Worm (Caenorhabditis elegans): Measurements from ENCODE around the gene F28H6.8.
A peak's percentile ranks its signal among the peaks of the same experiment; 100 is the strongest.

The F28H6.8 gene

ce11 chrX:14141344-14141841 lies 7.2 kb upstream of the F28H6.8 start:
- TF ChIP-seq nfya-2 (GFP tag; IDR thresholded peaks at IDR 0.05) (no peak), madf-8 (GFP tag; conservative IDR thresholded peaks at IDR 0.05) (no peak), madf-10 (tag; optimal IDR thresholded peaks at IDR 0.05) (no peak), bed-1 (GFP tag; IDR thresholded peaks at IDR 0.05) (no peak)

- TF ChIP-seq D2030.7 (GFP tag; IDR thresholded peaks at IDR 0.05) (no peak), nhr-90 (tag; optimal IDR thresholded peaks at IDR 0.05) (no peak), tbx-9 (tag; optimal IDR thresholded peaks at IDR 0.05; ENCODE audit: borderline replicate concordance) (no peak), madf-10 (tag; optimal IDR thresholded peaks at IDR 0.05) (no peak), ztf-6 (GFP tag; IDR thresholded peaks at IDR 0.05) (no peak), unc-130 (GFP tag; optimal IDR thresholded peaks at IDR 0.05) (no peak), K12H6.12 (tag; optimal IDR thresholded peaks at IDR 0.05) (no peak), efl-1 (GFP tag; optimal IDR thresholded peaks at IDR 0.05) (no peak), nfyb-1 (GFP tag; IDR thresholded peaks at IDR 0.05) (no peak), sptf-2 (GFP tag; optimal IDR thresholded peaks at IDR 0.05) (no peak), rcor-1 (GFP tag; IDR thresholded peaks at IDR 0.05) (no peak), nhr-120 (GFP tag; IDR thresholded peaks at IDR 0.05) (no peak), ekl-4 (GFP tag; IDR thresholded peaks at IDR 0.05) (no peak), F39B2.1 (GFP tag; IDR thresholded peaks at IDR 0.05) (no peak), Y53F4B.3 (GFP tag; IDR thresholded peaks at IDR 0.05) (no peak), ceh-40 (GFP tag; IDR thresholded peaks at IDR 0.05) (no peak)
Observed at ce11 chrX:14140040-14140439, 5.9 kb upstream of the F28H6.8 start, which contains the start of gene nkat-1. TSS of gene nkat-1 (minus strand) at chrX:14140140.

ce11 chrX:14136795-14137194 lies 2.7 kb upstream of the F28H6.8 start:
- TF ChIP-seq dox-1 (GFP tag; IDR thresholded peaks at IDR 0.05) (peak; percentile 58), rpc-1 (optimal IDR thresholded peaks at IDR 0.05) (peak; percentile 47), rpc-1 (tag; optimal IDR thresholded peaks at IDR 0.05) (peak; percentile 67), nfyb-1 (GFP tag; IDR thresholded peaks at IDR 0.05) (peak; percentile 52; the same call in 1 of the 2 replicates), B0261.1 (tag; optimal IDR thresholded peaks at IDR 0.05) (peak; percentile 70), pbrm-1 (GFP tag; IDR thresholded peaks at IDR 0.05) (peak; percentile 90), tbp1 (GFP tag; optimal IDR thresholded peaks at IDR 0.05) (peak; percentile 90), D2030.7 (GFP tag; IDR thresholded peaks at IDR 0.05) (peak; percentile 88), egrh-3 (GFP tag; IDR thresholded peaks at IDR 0.05) (0 out of 2 replicates have a peak, but pooled peaks have one; percentile 12), attf-6 (GFP tag; IDR thresholded peaks at IDR 0.05) (0 out of 2 replicates have a peak, but pooled peaks have one; percentile 34), hmg-1.2 (GFP tag; IDR thresholded peaks at IDR 0.05) (peak; percentile 59), madf-6 (GFP tag; IDR thresholded peaks at IDR 0.05) (0 out of 2 replicates have a peak, but pooled peaks have one; percentile 29), mcd-1 (GFP tag; IDR thresholded peaks at IDR 0.05) (0 out of 2 replicates have a peak, but pooled peaks have one; percentile 16), lin-26 (GFP tag; IDR thresholded peaks at IDR 0.05) (peak; percentile 77), snpc-4 (GFP tag; optimal IDR thresholded peaks at IDR 0.05) (peak; percentile 1), snpc-4 (tag; optimal IDR thresholded peaks at IDR 0.05) (peak in 1 of 4 experiments; percentile 49), ekl-4 (GFP tag; IDR thresholded peaks at IDR 0.05) (0 out of 2 replicates have a peak, but pooled peaks have one; percentile 40)

ce11 chrX:14134883-14135282 lies 739 bp upstream of the F28H6.8 start:
- TF ChIP-seq let-526 (GFP tag; IDR thresholded peaks at IDR 0.05) (no peak), hlh-12 (tag; optimal IDR thresholded peaks at IDR 0.05) (no peak), nfya-2 (GFP tag; IDR thresholded peaks at IDR 0.05) (no peak), ceh-100 (GFP tag; IDR thresholded peaks at IDR 0.05) (no peak), let-607 (tag; optimal IDR thresholded peaks at IDR 0.05) (no peak), ceh-40 (GFP tag; IDR thresholded peaks at IDR 0.05) (no peak), hmg-1.2 (GFP tag; IDR thresholded peaks at IDR 0.05) (peak; percentile 66), ztf-25 (GFP tag; IDR thresholded peaks at IDR 0.05) (0 out of 2 replicates have a peak, but pooled peaks have one; percentile 37), hsf-1 (GFP tag; IDR thresholded peaks at IDR 0.05) (no peak), tbp1 (GFP tag; optimal IDR thresholded peaks at IDR 0.05) (peak; percentile 92), rpc-1 (optimal IDR thresholded peaks at IDR 0.05) (peak; percentile 81), rpc-1 (tag; optimal IDR thresholded peaks at IDR 0.05) (peak; percentile 76), rcor-1 (GFP tag; IDR thresholded peaks at IDR 0.05) (peak; percentile 22; the same call in 1 of the 2 replicates), rec-8 (tag; optimal IDR thresholded peaks at IDR 0.05) (peak in 1 of 2 experiments; percentile 0), K11D2.4 (GFP tag; IDR thresholded peaks at IDR 0.05) (no peak), ztf-28 (GFP tag; IDR thresholded peaks at IDR 0.05) (0 out of 2 replicates have a peak, but pooled peaks have one; percentile 44), madf-6 (GFP tag; IDR thresholded peaks at IDR 0.05) (0 out of 2 replicates have a peak, but pooled peaks have one; percentile 39), nfyb-1 (GFP tag; IDR thresholded peaks at IDR 0.05) (peak; percentile 75; the same call in 1 of the 2 replicates), him-1 (tag; optimal IDR thresholded peaks at IDR 0.05) (peak; percentile 60)
